Fruit fly (Drosophila melanogaster): ENCODE results near the gene baz.

The baz gene

dm6 chrX:17129733-17130466 is 29.9 kb upstream of the baz start (continued):
- TF ChIP-seq bowl (GFP tag; IDR thresholded peaks at IDR 0.05) (0 out of 2 replicates have a peak, but pooled peaks have one; percentile 36), CG6272 (GFP tag; IDR thresholded peaks at IDR 0.05) (peak; percentile 56; the same call in 1 of the 2 replicates), CG10321 (GFP tag; IDR thresholded peaks at IDR 0.05) (no peak; the same call in 1 of the 2 replicates), CG1024 (GFP tag; IDR thresholded peaks at IDR 0.05) (peak; percentile 62), Chrac-16 (GFP tag; optimal IDR thresholded peaks at IDR 0.05) (peak; percentile 49), Tbp (GFP tag; optimal IDR thresholded peaks at IDR 0.05) (no peak), klu (GFP tag; IDR thresholded peaks at IDR 0.05) (peak; percentile 68; the same call in 1 of the 2 replicates), pho (GFP tag; optimal IDR thresholded peaks at IDR 0.05) (no peak), Dip2 (GFP tag; IDR thresholded peaks at IDR 0.05) (no peak), Mad (GFP tag; optimal IDR thresholded peaks at IDR 0.05) (no peak), CG8388 (GFP tag; optimal IDR thresholded peaks at IDR 0.05) (peak; percentile 82), HHEX (GFP tag; optimal IDR thresholded peaks at IDR 0.05) (peak; percentile 81), CG11398 (GFP tag; optimal IDR thresholded peaks at IDR 0.05) (no peak), mam (GFP tag; optimal IDR thresholded peaks at IDR 0.05) (peak; percentile 23), Opbp (GFP tag; IDR thresholded peaks at IDR 0.05; ENCODE audit: partially characterized antibody) (no peak), sima (GFP tag; optimal IDR thresholded peaks at IDR 0.05) (no peak), Meics (GFP tag; optimal IDR thresholded peaks at IDR 0.05) (peak; percentile 88), sens (GFP tag) (peak; percentile 73), CG13296 (GFP tag; optimal IDR thresholded peaks at IDR 0.05) (peak; percentile 86), HLHmδ (GFP tag; optimal IDR thresholded peaks at IDR 0.05) (no peak), CG5245 (GFP tag; optimal IDR thresholded peaks at IDR 0.05) (peak; percentile 32), CG11560 (tag; IDR thresholded peaks at IDR 0.05) (no peak), CG8924 (tag; optimal IDR thresholded peaks at IDR 0.05) (peak; percentile 92), zen (tag; optimal IDR thresholded peaks at IDR 0.05) (peak; percentile 53), NC2α (GFP tag; optimal IDR thresholded peaks at IDR 0.05) (no peak), CG11093 (GFP tag; IDR thresholded peaks at IDR 0.05) (peak; percentile 64; the same call in 2 of the 3 replicates), corto (GFP tag; optimal IDR thresholded peaks at IDR 0.05) (no peak), fd3F (GFP tag; optimal IDR thresholded peaks at IDR 0.05) (peak; percentile 69), CG15696 (tag; optimal IDR thresholded peaks at IDR 0.05) (peak; percentile 39), Stat92E (GFP tag; optimal IDR thresholded peaks at IDR 0.05) (no peak), repo (GFP tag; optimal IDR thresholded peaks at IDR 0.05) (no peak), CG8290 (GFP tag; optimal IDR thresholded peaks at IDR 0.05) (peak; percentile 11), CG8290 (tag; optimal IDR thresholded peaks at IDR 0.05) (peak in 1 of 2 experiments; percentile 66), CG11504 (tag; optimal IDR thresholded peaks at IDR 0.05) (peak; percentile 88), toy (GFP tag; IDR thresholded peaks at IDR 0.05) (no peak), ems (GFP tag; optimal IDR thresholded peaks at IDR 0.05) (peak; percentile 31), gfzf (GFP tag; optimal IDR thresholded peaks at IDR 0.05) (no peak), org-1 (GFP tag; optimal IDR thresholded peaks at IDR 0.05) (peak; percentile 64), Six4 (GFP tag; optimal IDR thresholded peaks at IDR 0.05) (peak; percentile 76), Bgb (GFP tag; IDR thresholded peaks at IDR 0.05; ENCODE audit: partially characterized antibody) (no peak), D19B (GFP tag; optimal IDR thresholded peaks at IDR 0.05) (peak; percentile 68), Awh (GFP tag; IDR thresholded peaks at IDR 0.05) (peak; percentile 74), Nf-YB (GFP tag; optimal IDR thresholded peaks at IDR 0.05) (peak; percentile 70), ERR (GFP tag; optimal IDR thresholded peaks at IDR 0.05) (no peak), amos (GFP tag; IDR thresholded peaks at IDR 0.05; ENCODE audit: partially characterized antibody) (no peak), Ssrp (tag; optimal IDR thresholded peaks at IDR 0.05) (peak; percentile 70)

Data from whole organism, embryonic.